Worm (Caenorhabditis elegans): ENCODE results near the gene fbxc-53.

Gene fbxc-53

ce11 chrII:3690646-3691045, 20.4 kb upstream of the fbxc-53 start, which contains the start of gene srx-101:
TSS of gene srx-101 (minus strand) at chrII:3690746.
- TF ChIP-seq nhr-120 (GFP tag; IDR thresholded peaks at IDR 0.05) (no peak), nhr-80 (tag; optimal IDR thresholded peaks at IDR 0.05) (no peak), Y67H2A.10 (GFP tag; conservative IDR thresholded peaks at IDR 0.05) (no peak), Y79H2A.3 (GFP tag; conservative IDR thresholded peaks at IDR 0.05) (no peak), C17E4.6 (GFP tag; IDR thresholded peaks at IDR 0.05) (no peak), F22D6.2 (tag; optimal IDR thresholded peaks at IDR 0.05) (no peak), B0019.2 (GFP tag; conservative IDR thresholded peaks at IDR 0.05) (no peak), rpc-1 (optimal IDR thresholded peaks at IDR 0.05) (no peak), rpc-1 (tag; optimal IDR thresholded peaks at IDR 0.05) (no peak), nfya-1 (tag; optimal IDR thresholded peaks at IDR 0.05; ENCODE audit: borderline replicate concordance, insufficient read depth) (no peak), snpc-3.4 (tag; optimal IDR thresholded peaks at IDR 0.05) (no peak), D2030.7 (GFP tag; IDR thresholded peaks at IDR 0.05) (no peak), F49E8.2 (tag; optimal IDR thresholded peaks at IDR 0.05; ENCODE audit: insufficient read depth) (no peak), dpl-1 (GFP tag; optimal IDR thresholded peaks at IDR 0.05) (no peak), Y95B8A.8 (GFP tag; IDR thresholded peaks at IDR 0.05) (no peak), xnd-1 (tag; optimal IDR thresholded peaks at IDR 0.05) (no peak), rec-8 (tag; optimal IDR thresholded peaks at IDR 0.05) (no peak), ceh-40 (GFP tag; IDR thresholded peaks at IDR 0.05) (no peak), aptf-2 (GFP tag; conservative IDR thresholded peaks at IDR 0.05) (no peak), mel-28 (tag; optimal IDR thresholded peaks at IDR 0.05; ENCODE audit: borderline replicate concordance) (no peak)

- TF ChIP-seq ZK185.1 (tag; optimal IDR thresholded peaks at IDR 0.05; ENCODE audit: poor library complexity, severe bottlenecking), result no peak
- TF ChIP-seq D2030.7 (GFP tag; IDR thresholded peaks at IDR 0.05), result no peak
- no peak for TF ChIP-seq athp-1 (tag; optimal IDR thresholded peaks at IDR 0.05)
- no peak for TF ChIP-seq lag-1 (GFP tag; IDR thresholded peaks at IDR 0.05)
Measured at ce11 chrII:3694664-3695063, 16.4 kb upstream of the fbxc-53 start, which contains the start of gene srx-102. TSS of gene srx-102 (minus strand) at chrII:3694764.

ce11 chrII:3699591-3699990, 11.5 kb upstream of the fbxc-53 start, which contains the start of gene srx-104:
TSS of gene srx-104 (minus strand) at chrII:3699691.
- no peak for TF ChIP-seq nfyb-1 (GFP tag; IDR thresholded peaks at IDR 0.05)
- TF ChIP-seq snpc-1.1 (tag; optimal IDR thresholded peaks at IDR 0.05; ENCODE audit: insufficient read depth), result no peak
- TF ChIP-seq ceh-27 (GFP tag; optimal IDR thresholded peaks at IDR 0.05), result no peak
- TF ChIP-seq nhr-120 (GFP tag; IDR thresholded peaks at IDR 0.05), result no peak
- no peak for TF ChIP-seq hrde-1 (tag; optimal IDR thresholded peaks at IDR 0.05; ENCODE audit: borderline replicate concordance)
- TF ChIP-seq Y53G8AR.9 (GFP tag; conservative IDR thresholded peaks at IDR 0.05), result no peak
- TF ChIP-seq B0336.3 (GFP tag; IDR thresholded peaks at IDR 0.05), result no peak
- no peak for TF ChIP-seq ets-4 (GFP tag; optimal IDR thresholded peaks at IDR 0.05)
- TF ChIP-seq nfya-2 (GFP tag; IDR thresholded peaks at IDR 0.05), result no peak
- TF ChIP-seq Y79H2A.3 (GFP tag; conservative IDR thresholded peaks at IDR 0.05), result no peak
- TF ChIP-seq lsl-1 (GFP tag; optimal IDR thresholded peaks at IDR 0.05), result no peak
- no peak for TF ChIP-seq K12H6.12 (tag; optimal IDR thresholded peaks at IDR 0.05)
- TF ChIP-seq B0261.1 (tag; optimal IDR thresholded peaks at IDR 0.05), result no peak
- TF ChIP-seq somi-1 (GFP tag; optimal IDR thresholded peaks at IDR 0.05), result no peak
- TF ChIP-seq C06A6.2 (GFP tag; conservative IDR thresholded peaks at IDR 0.05), result no peak
- TF ChIP-seq attf-3 (GFP tag; conservative IDR thresholded peaks at IDR 0.05), result no peak
- no peak for TF ChIP-seq atf-7 (tag; optimal IDR thresholded peaks at IDR 0.05)
- no peak for TF ChIP-seq pha-4 (tag; optimal IDR thresholded peaks at IDR 0.05)
- no peak for TF ChIP-seq lin-26 (GFP tag; IDR thresholded peaks at IDR 0.05)
